Worm (Caenorhabditis elegans): Measurements from ENCODE around the gene lam-2.

The lam-2 gene

ce11 chrX:7175389-7175788 is 24.4 kb upstream of the lam-2 start:
- no peak for TF ChIP-seq hpl-2 (GFP tag; optimal IDR thresholded peaks at IDR 0.05)
- peak; percentile 25 for TF ChIP-seq lin-14 (GFP tag; optimal IDR thresholded peaks at IDR 0.05)
- no peak for TF ChIP-seq hlh-17 (GFP tag; optimal IDR thresholded peaks at IDR 0.05; ENCODE audit: borderline replicate concordance)
- no peak for TF ChIP-seq fos-1 (tag; optimal IDR thresholded peaks at IDR 0.05)
- no peak for TF ChIP-seq lsy-2 (tag; optimal IDR thresholded peaks at IDR 0.05)

ce11 chrX:7170575-7171297 is 19.7 kb upstream of the lam-2 start, which contains the start of gene bar-1:
bar-1 (minus strand) TSS chrX:7170625.
- TF ChIP-seq fos-1 (tag; optimal IDR thresholded peaks at IDR 0.05) (no peak), nhr-71 (tag; optimal IDR thresholded peaks at IDR 0.05) (no peak), fkh-8 (tag; optimal IDR thresholded peaks at IDR 0.05) (no peak), nhr-28 (tag; optimal IDR thresholded peaks at IDR 0.05) (no peak), elt-2 (tag; optimal IDR thresholded peaks at IDR 0.05) (peak; percentile 46), zip-4 (GFP tag; optimal IDR thresholded peaks at IDR 0.05) (no peak), blmp-1 (tag; optimal IDR thresholded peaks at IDR 0.05) (peak; percentile 8), tlp-1 (tag; optimal IDR thresholded peaks at IDR 0.05) (no peak), isw-1 (GFP tag; IDR thresholded peaks at IDR 0.05) (no peak), fkh-4 (tag; optimal IDR thresholded peaks at IDR 0.05; ENCODE audit: borderline replicate concordance) (no peak), lin-15B (tag; optimal IDR thresholded peaks at IDR 0.05) (no peak), pqm-1 (tag; optimal IDR thresholded peaks at IDR 0.05) (no peak), unc-30 (tag; optimal IDR thresholded peaks at IDR 0.05) (no peak), nhr-84 (tag; optimal IDR thresholded peaks at IDR 0.05) (no peak), elt-3 (tag; optimal IDR thresholded peaks at IDR 0.05) (peak in 1 of 6 experiments; percentile 8), ceh-88 (GFP tag; IDR thresholded peaks at IDR 0.05) (no peak), lin-39 (tag; optimal IDR thresholded peaks at IDR 0.05) (no peak), pag-3 (tag; optimal IDR thresholded peaks at IDR 0.05; ENCODE audit: borderline replicate concordance, insufficient read depth) (no peak)

ce11 chrX:7162764-7163163 is 11.7 kb upstream of the lam-2 start:
- TF ChIP-seq lin-13 (GFP tag; optimal IDR thresholded peaks at IDR 0.05) (no peak), efl-1 (optimal IDR thresholded peaks at IDR 0.05) (no peak), efl-1 (GFP tag; optimal IDR thresholded peaks at IDR 0.05 in 1 of 2) (peak in 1 of 2 experiments; percentile 14), unc-62 (GFP tag; optimal IDR thresholded peaks at IDR 0.05) (no peak), ztf-11 (tag; optimal IDR thresholded peaks at IDR 0.05) (peak in 1 of 2 experiments; percentile 20)

ce11 chrX:7158736-7159135 is 7.7 kb upstream of the lam-2 start, which contains the start of gene pgp-10:
pgp-10 (plus strand) TSS chrX:7159036.
- TF ChIP-seq nhr-85 (tag) = peak; percentile 35
- no peak for TF ChIP-seq nhr-237 (tag; optimal IDR thresholded peaks at IDR 0.05)

- TF ChIP-seq hlh-4 (tag; optimal IDR thresholded peaks at IDR 0.05) (no peak), grh-1 (GFP tag; IDR thresholded peaks at IDR 0.05) (no peak), lin-35 (GFP tag; optimal IDR thresholded peaks at IDR 0.05) (peak in 1 of 2 experiments; percentile 31), nhr-85 (tag) (peak; percentile 70), efl-1 (optimal IDR thresholded peaks at IDR 0.05) (no peak), efl-1 (GFP tag; optimal IDR thresholded peaks at IDR 0.05 in 1 of 2) (no peak), nhr-20 (tag; optimal IDR thresholded peaks at IDR 0.05) (peak; percentile 40), nhr-90 (tag; optimal IDR thresholded peaks at IDR 0.05; ENCODE audit: poor library complexity) (no peak), lin-14 (GFP tag; optimal IDR thresholded peaks at IDR 0.05) (peak; percentile 45), unc-130 (tag; optimal IDR thresholded peaks at IDR 0.05) (peak; percentile 44), elt-3 (tag; optimal IDR thresholded peaks at IDR 0.05) (peak in 1 of 6 experiments; percentile 25), lin-13 (GFP tag; optimal IDR thresholded peaks at IDR 0.05) (no peak), blmp-1 (tag; optimal IDR thresholded peaks at IDR 0.05) (peak; percentile 64), fkh-10 (GFP tag; optimal IDR thresholded peaks at IDR 0.05) (no peak), mef-2 (tag; optimal IDR thresholded peaks at IDR 0.05) (no peak), unc-30 (tag; optimal IDR thresholded peaks at IDR 0.05) (no peak), mdl-1 (tag; optimal IDR thresholded peaks at IDR 0.05) (no peak), snu-23 (GFP tag; optimal IDR thresholded peaks at IDR 0.05) (peak; percentile 24)
Observed at ce11 chrX:7157483-7157882, 6.4 kb upstream of the lam-2 start.

Measured in whole organism, L1 larva.